Fruit fly (Drosophila melanogaster) whole organism, embryonic: ENCODE data around the gene CG31948.

Source experiments
- ATbp ChIP-seq: fragments of 200-800 bp; sonication (Bioruptor generic); optimal IDR thresholded peaks from 2 replicates; lab custom pipeline; 2017; ENCODE audit warnings: missing biosample characterization, mild to moderate bottlenecking, missing genetic modification characterization, missing genetic modification reagents
- Bdp1 ChIP-seq: fragments of 200-800 bp; sonication (Bioruptor generic); optimal IDR thresholded peaks from 3 replicates; lab custom pipeline; 2016; ENCODE audit warnings: missing biosample characterization, missing genetic modification characterization
- CG10209 ChIP-seq: fragments of 200-800 bp; sonication (Bioruptor generic); optimal IDR thresholded peaks from 3 replicates; lab custom pipeline; 2017; ENCODE audit warnings: missing biosample characterization, mild to moderate bottlenecking, missing genetic modification characterization, missing genetic modification reagents
- CG10565 ChIP-seq: fragments of 200-800 bp; sonication (Bioruptor generic); optimal IDR thresholded peaks from 3 replicates; lab custom pipeline; 2016; ENCODE audit warnings: missing biosample characterization, mild to moderate bottlenecking, missing genetic modification characterization
- CG12071 ChIP-seq: fragments of 200-800 bp; sonication (Bioruptor generic); optimal IDR thresholded peaks from 3 replicates; lab custom pipeline; 2018; ENCODE audit warnings: missing biosample characterization, mild to moderate bottlenecking, missing genetic modification characterization
- CG12236 ChIP-seq: fragments of 200-800 bp; sonication (Bioruptor generic); optimal IDR thresholded peaks from 2 replicates; lab custom pipeline; 2016; ENCODE audit warnings: missing biosample characterization, missing genetic modification characterization
- CG14710 ChIP-seq: fragments of 200-800 bp; sonication (Bioruptor generic); optimal IDR thresholded peaks from 3 replicates; lab custom pipeline; 2019; ENCODE audit warnings: missing biosample characterization, mild to moderate bottlenecking, missing genetic modification characterization, moderate library complexity
- CG15269 ChIP-seq: fragments of 200-800 bp; sonication (Bioruptor generic); optimal IDR thresholded peaks from 2 replicates; lab custom pipeline; 2018; ENCODE audit warnings: missing biosample characterization, mild to moderate bottlenecking, missing genetic modification characterization, moderate library complexity
- CG17912 ChIP-seq: fragments of 200-800 bp; sonication (Bioruptor generic); optimal IDR thresholded peaks from 2 replicates; lab custom pipeline; 2018; ENCODE audit warnings: missing biosample characterization, mild to moderate bottlenecking, missing genetic modification characterization
- CG3065 ChIP-seq: fragments of 200-800 bp; sonication (Bioruptor generic); optimal IDR thresholded peaks from 2 replicates; lab custom pipeline; 2016; ENCODE audit warnings: missing biosample characterization, missing genetic modification characterization
- CG3163 ChIP-seq: fragments of 200-800 bp; sonication (Bioruptor generic); optimal IDR thresholded peaks from 3 replicates; lab custom pipeline; 2016; ENCODE audit warnings: missing biosample characterization, missing genetic modification characterization
- CG4707 ChIP-seq: fragments of 200-800 bp; sonication (Bioruptor generic); optimal IDR thresholded peaks from 2 replicates; lab custom pipeline; 2018; ENCODE audit warnings: missing biosample characterization, mild to moderate bottlenecking, missing genetic modification characterization, moderate library complexity
- CG7786 ChIP-seq: fragments of 200-800 bp; sonication (Bioruptor generic); optimal IDR thresholded peaks from 2 replicates; lab custom pipeline; 2016; ENCODE audit warnings: missing biosample characterization, missing genetic modification characterization
- Dll ChIP-seq: fragments of 200-800 bp; sonication (Bioruptor generic); IDR thresholded peaks from 4 replicates; pipeline ENCODE4 v1.3.6; 2022; ENCODE audit warnings: missing biosample characterization, missing genetic modification characterization; ENCODE audit not compliant: partially characterized antibody
- E2f1 ChIP-seq: fragments of 200-800 bp; sonication (Bioruptor generic); IDR thresholded peaks from 2 replicates; pipeline ENCODE4 v1.3.6; 2022; ENCODE audit warnings: missing biosample characterization, missing genetic modification characterization
- Ets65A ChIP-seq: fragments of 200-800 bp; sonication (Bioruptor generic); peaks from one replicate; lab custom pipeline; 2016; ENCODE audit warnings: missing biosample characterization, missing genetic modification characterization
- Hand ChIP-seq: fragments of 200-800 bp; sonication (Bioruptor generic); optimal IDR thresholded peaks from 2 replicates; lab custom pipeline; 2017; ENCODE audit warnings: mild to moderate bottlenecking, missing biosample characterization, missing genetic modification reagents, missing genetic modification characterization
- Max ChIP-seq: fragments of 200-800 bp; sonication (Bioruptor generic); optimal IDR thresholded peaks from 2 replicates; lab custom pipeline; 2016; ENCODE audit warnings: missing biosample characterization, mild to moderate bottlenecking, missing genetic modification characterization
- Neu2 ChIP-seq: fragments of 200-800 bp; sonication (Bioruptor generic); optimal IDR thresholded peaks from 3 replicates; lab custom pipeline; 2016; ENCODE audit warnings: missing biosample characterization, missing genetic modification characterization, borderline replicate concordance
- Nf-YC ChIP-seq: fragments of 200-800 bp; optimal IDR thresholded peaks from 3 replicates; lab custom pipeline; 2019; ENCODE audit warnings: missing biosample characterization, mild to moderate bottlenecking, missing genetic modification characterization, moderate library complexity
- NfI ChIP-seq: fragments of 200-800 bp; sonication (Bioruptor generic); optimal IDR thresholded peaks from 3 replicates; lab custom pipeline; 2018; ENCODE audit warnings: missing biosample characterization, mild to moderate bottlenecking, missing genetic modification characterization, moderate library complexity
- Pdp1 ChIP-seq, 2 experiments: fragments of 200-800 bp; sonication (Bioruptor generic); optimal IDR thresholded peaks; 3 replicates each; lab custom pipeline; 2016; ENCODE audit warnings: missing biosample characterization in 2 of 2, missing genetic modification characterization in 2 of 2, mild to moderate bottlenecking in 1 of 2, moderate library complexity in 1 of 2
- Six4 ChIP-seq: fragments of 200-800 bp; sonication (Bioruptor generic); optimal IDR thresholded peaks from 2 replicates; lab custom pipeline; 2016; ENCODE audit warnings: missing biosample characterization, missing genetic modification characterization
- cad ChIP-seq: fragments of >200 bp; optimal IDR thresholded peaks from 2 replicates; lab custom pipeline; 2017; ENCODE audit warnings: missing biosample characterization, missing genetic modification characterization
- corto ChIP-seq: fragments of 200-800 bp; sonication (Bioruptor generic); optimal IDR thresholded peaks from 2 replicates; lab custom pipeline; 2016; ENCODE audit warnings: missing biosample characterization, mild to moderate bottlenecking, missing genetic modification characterization, moderate library complexity
- croc ChIP-seq: fragments of 200-800 bp; sonication (Bioruptor generic); conservative IDR thresholded peaks from 3 replicates; pipeline ENCODE4 v1.3.6; 2022; ENCODE audit warnings: missing biosample characterization, missing genetic modification characterization
- gsb ChIP-seq: fragments of 200-800 bp; sonication (Bioruptor generic); IDR thresholded peaks from 2 replicates; pipeline ENCODE4 v1.3.6; 2022; ENCODE audit warnings: missing biosample characterization, missing genetic modification characterization
- ham ChIP-seq: fragments of 200-800 bp; sonication (Bioruptor generic); IDR thresholded peaks from 2 replicates; pipeline ENCODE4 v1.3.6; 2022; ENCODE audit warnings: missing biosample characterization, missing genetic modification characterization
- kah ChIP-seq: fragments of 200-800 bp; sonication (Bioruptor generic); optimal IDR thresholded peaks from 2 replicates; lab custom pipeline; 2018; ENCODE audit warnings: missing biosample characterization, mild to moderate bottlenecking, missing genetic modification characterization
- lov ChIP-seq, 2 experiments: fragments of 200-800 bp in 1 of 2; fragments of >200 bp in 1 of 2; sonication (Bioruptor generic) in 1 of 2; IDR thresholded peaks in 1 of 2; optimal IDR thresholded peaks in 1 of 2; 2 replicates in 1 of 2; 3 replicates in 1 of 2; pipeline versions ENCODE4 v1.3.6 to Lab custom; 2017 to 2022; ENCODE audit warnings: missing biosample characterization in 1 of 2, missing genetic modification characterization in 1 of 2
- nerfin-2 ChIP-seq: fragments of 200-800 bp; sonication (Bioruptor generic); IDR thresholded peaks from 2 replicates; pipeline ENCODE4 v1.3.6; 2022; ENCODE audit warnings: missing biosample characterization, missing genetic modification characterization; ENCODE audit not compliant: partially characterized antibody
- nom ChIP-seq: fragments of 200-800 bp; sonication (Bioruptor generic); optimal IDR thresholded peaks from 2 replicates; lab custom pipeline; 2017; ENCODE audit warnings: missing biosample characterization, missing genetic modification characterization, mild to moderate bottlenecking, moderate library complexity, missing genetic modification reagents
- oc ChIP-seq: fragments of 200-800 bp; sonication (Bioruptor generic); optimal IDR thresholded peaks from 2 replicates; lab custom pipeline; 2018; ENCODE audit warnings: missing biosample characterization, mild to moderate bottlenecking, missing genetic modification characterization, moderate library complexity
- pb ChIP-seq: fragments of 200-800 bp; sonication (Bioruptor generic); optimal IDR thresholded peaks from 3 replicates; lab custom pipeline; 2016; ENCODE audit warnings: missing biosample characterization, missing genetic modification characterization
- psq ChIP-seq: fragments of 200-800 bp; sonication (Bioruptor generic); optimal IDR thresholded peaks from 2 replicates; lab custom pipeline; 2017; ENCODE audit warnings: missing biosample characterization, missing genetic modification characterization
- ro ChIP-seq: fragments of 200-800 bp; sonication (Bioruptor generic); IDR thresholded peaks from 2 replicates; pipeline ENCODE4 v1.3.6; 2022; ENCODE audit warnings: missing biosample characterization, missing genetic modification characterization
- sd ChIP-seq: fragments of 200-800 bp; sonication (Bioruptor generic); optimal IDR thresholded peaks from 3 replicates; lab custom pipeline; 2018; ENCODE audit warnings: missing biosample characterization, mild to moderate bottlenecking, missing genetic modification characterization, moderate library complexity
- ssp ChIP-seq: fragments of 200-800 bp; sonication (Bioruptor generic); IDR thresholded peaks from 2 replicates; pipeline ENCODE4 v1.3.6; 2022; ENCODE audit warnings: missing biosample characterization, missing genetic modification characterization
- stwl ChIP-seq: fragments of 200-800 bp; sonication (Bioruptor generic); optimal IDR thresholded peaks from 3 replicates; lab custom pipeline; 2018; ENCODE audit warnings: missing biosample characterization, mild to moderate bottlenecking, missing genetic modification characterization, moderate library complexity
- wor ChIP-seq: fragments of 200-800 bp; sonication (Bioruptor generic); IDR thresholded peaks from 2 replicates; pipeline ENCODE4 v1.3.6; 2022; ENCODE audit warnings: missing biosample characterization, missing genetic modification characterization

CG31948 gene

dm6 chr2L:2426444-2427188 is 10.1 kb upstream of the CG31948 start (continued):
- no peak for TF ChIP-seq lov (optimal IDR thresholded peaks at IDR 0.05; lab: Kevin White, UChicago)
- no peak for TF ChIP-seq lov (GFP tag; IDR thresholded peaks at IDR 0.05; lab: Robert Waterston, UW)
- TF ChIP-seq CG17912 (GFP tag; lab: Kevin White, UChicago): no peak
- peak; percentile 68 for TF ChIP-seq ATbp (GFP tag; lab: Kevin White, UChicago)
- 0 out of 2 replicates have a peak, but pooled peaks have one; percentile 14 for TF ChIP-seq ssp (GFP tag; lab: Robert Waterston, UW)
- no peak for TF ChIP-seq CG7786 (GFP tag; lab: Kevin White, UChicago)
- TF ChIP-seq corto: no peak
- TF ChIP-seq psq (GFP tag; lab: Kevin White, UChicago): no peak
- TF ChIP-seq ro (GFP tag; lab: Robert Waterston, UW): no peak
- TF ChIP-seq CG10209 (GFP tag; lab: Kevin White, UChicago): peak; percentile 27
- TF ChIP-seq Six4 (GFP tag; lab: Kevin White, UChicago): no peak
- peak; percentile 4 for TF ChIP-seq oc (tag; lab: Kevin White, UChicago)
- TF ChIP-seq Max (GFP tag; lab: Kevin White, UChicago): peak; percentile 15
- TF ChIP-seq pb (GFP tag; lab: Kevin White, UChicago): no peak
- TF ChIP-seq cad (GFP tag; lab: Kevin White, UChicago): no peak
- 0 out of 3 replicates have a peak, but pooled peaks have one; percentile 25 for TF ChIP-seq croc (GFP tag; lab: Robert Waterston, UW)
- no peak for TF ChIP-seq stwl
- TF ChIP-seq CG4707 (GFP tag; lab: Kevin White, UChicago): no peak
- no peak for TF ChIP-seq CG10565 (GFP tag; lab: Kevin White, UChicago)
- TF ChIP-seq CG14710: peak; percentile 14
- no peak for TF ChIP-seq CG3163 (GFP tag; lab: Kevin White, UChicago)
- no peak for TF ChIP-seq Nf-YC

- TF ChIP-seq Pdp1 (GFP tag; optimal IDR thresholded peaks at IDR 0.05; lab: Kevin White, UChicago) (no peak), Dll (no peak), nom (GFP tag; lab: Kevin White, UChicago) (peak; percentile 10), kah (GFP tag; lab: Kevin White, UChicago) (no peak), Ets65A (GFP tag; lab: Kevin White, UChicago) (peak; percentile 37), gsb (GFP tag; lab: Robert Waterston, UW) (no peak), sd (tag; lab: Kevin White, UChicago) (no peak), NfI (GFP tag; lab: Kevin White, UChicago) (no peak), CG3065 (GFP tag; lab: Kevin White, UChicago) (no peak), CG12071 (GFP tag; lab: Kevin White, UChicago) (no peak)
Observed at dm6 chr2L:2425652-2426192, 9.2 kb upstream of the CG31948 start.

- no peak for TF ChIP-seq Neu2 (GFP tag; lab: Kevin White, UChicago)
- TF ChIP-seq CG15269 (tag; lab: Kevin White, UChicago): no peak
- no peak for TF ChIP-seq wor (GFP tag; lab: Robert Waterston, UW)
- no peak for TF ChIP-seq Bdp1 (GFP tag; lab: Kevin White, UChicago)
- TF ChIP-seq nerfin-2: no peak
- no peak for TF ChIP-seq CG12236
- no peak for TF ChIP-seq E2f1 (GFP tag; lab: Robert Waterston, UW)
- no peak for TF ChIP-seq ham (GFP tag; lab: Robert Waterston, UW)
- no peak for TF ChIP-seq Hand (GFP tag; lab: Kevin White, UChicago)
Observed at dm6 chr2L:2424497-2424896, 8.0 kb upstream of the CG31948 start, which contains the start of gene CG44139. Gene CG44139 (plus strand): TSS chr2L:2424797.
